Worm (Caenorhabditis elegans) whole organism, L2 larva: ENCODE measurements around the gene C50F4.4.

Source experiments
- C34F6.9 ChIP-seq: fragments of 150-350 bp; optimal IDR thresholded peaks from 2 replicates; lab custom pipeline; 2014; ENCODE audit warnings: missing biosample characterization, missing genetic modification characterization
- R02D3.7 ChIP-seq: fragments of 150-350 bp; optimal IDR thresholded peaks from 2 replicates; lab custom pipeline; 2014; ENCODE audit warnings: missing biosample characterization, missing genetic modification characterization
- ZK546.5 ChIP-seq: sonication (generic microtip); optimal IDR thresholded peaks from 2 replicates; lab custom pipeline; 2017; ENCODE audit warnings: missing biosample characterization, missing genetic modification characterization
- alr-1 ChIP-seq: fragments of 150-350 bp; optimal IDR thresholded peaks from 2 replicates; lab custom pipeline; 2014; ENCODE audit warnings: missing biosample characterization, missing genetic modification characterization
- ama-1 ChIP-seq: fragments of 150-350 bp; optimal IDR thresholded peaks from 2 replicates; lab custom pipeline; 2018; ENCODE audit warnings: inconsistent platforms
- blmp-1 ChIP-seq: sonication (generic microtip); optimal IDR thresholded peaks from 2 replicates; lab custom pipeline; 2017; ENCODE audit warnings: missing genetic modification characterization, mild to moderate bottlenecking, missing compliant biosample characterization, antibody characterized with exemption, moderate library complexity; ENCODE audit not compliant: insufficient read depth
- ceh-16 ChIP-seq: fragments of 150-350 bp; optimal IDR thresholded peaks from 2 replicates; lab custom pipeline; 2014; ENCODE audit warnings: missing biosample characterization, missing genetic modification characterization
- crh-2 ChIP-seq: sonication (generic microtip); optimal IDR thresholded peaks from 2 replicates; lab custom pipeline; 2017; ENCODE audit warnings: missing biosample characterization, missing genetic modification characterization
- elt-1 ChIP-seq: fragments of 150-350 bp; optimal IDR thresholded peaks from 2 replicates; lab custom pipeline; 2014; ENCODE audit warnings: missing biosample characterization, missing genetic modification characterization
- elt-3 ChIP-seq: sonication (generic microtip); optimal IDR thresholded peaks from 2 replicates; lab custom pipeline; 2017; ENCODE audit warnings: missing biosample characterization, missing genetic modification characterization
- fos-1 ChIP-seq: fragments of 150-350 bp; optimal IDR thresholded peaks from 2 replicates; lab custom pipeline; 2014; ENCODE audit warnings: missing biosample characterization, missing genetic modification characterization
- gmeb-1 ChIP-seq: fragments of 150-350 bp; optimal IDR thresholded peaks from 2 replicates; lab custom pipeline; 2014; ENCODE audit warnings: missing biosample characterization, missing genetic modification characterization
- lin-11 ChIP-seq: fragments of 150-350 bp; sonication (generic microtip); optimal IDR thresholded peaks from 2 replicates; lab custom pipeline; 2014; ENCODE audit warnings: missing biosample characterization, missing genetic modification characterization, inconsistent platforms, mixed read lengths
- lin-13 ChIP-seq: fragments of 150-350 bp; optimal IDR thresholded peaks from 2 replicates; lab custom pipeline; 2014; ENCODE audit warnings: missing biosample characterization, missing genetic modification reagents, missing genetic modification characterization
- lin-39 ChIP-seq: fragments of 150-350 bp; optimal IDR thresholded peaks from 2 replicates; lab custom pipeline; 2014; ENCODE audit warnings: missing biosample characterization, missing genetic modification reagents, missing genetic modification characterization
- lsy-2 ChIP-seq, 2 experiments: fragments of 150-350 bp in 1 of 2; sonication (generic microtip) in 1 of 2; optimal IDR thresholded peaks; 2 replicates each; lab custom pipeline; 2014 to 2017; ENCODE audit warnings: missing biosample characterization in 2 of 2, missing genetic modification characterization in 2 of 2
- mab-5 ChIP-seq: fragments of 150-350 bp; optimal IDR thresholded peaks from 2 replicates; lab custom pipeline; 2014; ENCODE audit warnings: missing biosample characterization, missing genetic modification characterization
- mbf-1 ChIP-seq: sonication (generic microtip); optimal IDR thresholded peaks from 2 replicates; lab custom pipeline; 2017; ENCODE audit warnings: missing biosample characterization, missing genetic modification characterization
- nhr-10 ChIP-seq: sonication (generic microtip); optimal IDR thresholded peaks from 2 replicates; lab custom pipeline; 2017; ENCODE audit warnings: missing biosample characterization, missing genetic modification characterization
- nhr-11 ChIP-seq: fragments of 150-350 bp; optimal IDR thresholded peaks from 2 replicates; lab custom pipeline; 2014; ENCODE audit warnings: missing biosample characterization, missing genetic modification characterization
- nhr-129 ChIP-seq: fragments of 150-350 bp; optimal IDR thresholded peaks from 2 replicates; lab custom pipeline; 2014; ENCODE audit warnings: missing biosample characterization, missing genetic modification characterization
- nhr-21 ChIP-seq: fragments of 150-350 bp; optimal IDR thresholded peaks from 2 replicates; lab custom pipeline; 2014; ENCODE audit warnings: missing biosample characterization, missing genetic modification characterization
- nhr-237 ChIP-seq: fragments of 150-350 bp; optimal IDR thresholded peaks from 2 replicates; lab custom pipeline; 2014; ENCODE audit warnings: missing biosample characterization, missing genetic modification characterization
- nhr-25 ChIP-seq: fragments of 150-350 bp; sonication (generic microtip); optimal IDR thresholded peaks from 3 replicates; lab custom pipeline; 2014; ENCODE audit warnings: missing biosample characterization, missing genetic modification characterization
- nhr-77 ChIP-seq: fragments of 150-350 bp; optimal IDR thresholded peaks from 2 replicates; lab custom pipeline; 2014; ENCODE audit warnings: missing biosample characterization, missing genetic modification characterization
- peb-1 ChIP-seq: fragments of 150-350 bp; optimal IDR thresholded peaks from 2 replicates; lab custom pipeline; 2014; ENCODE audit warnings: missing biosample characterization, missing genetic modification characterization
- sem-4 ChIP-seq: fragments of 150-350 bp; optimal IDR thresholded peaks from 2 replicates; lab custom pipeline; 2014; ENCODE audit warnings: missing biosample characterization, missing genetic modification reagents, missing genetic modification characterization
- sma-3 ChIP-seq: sonication (generic microtip); optimal IDR thresholded peaks from 2 replicates; lab custom pipeline; 2016; ENCODE audit warnings: missing genetic modification reagents, missing genetic modification characterization, missing compliant biosample characterization
- sma-9 ChIP-seq, 2 experiments: fragments of 150-350 bp in 1 of 2; sonication (generic microtip) in 1 of 2; optimal IDR thresholded peaks; 2 replicates each; lab custom pipeline; 2014 to 2016; ENCODE audit warnings: missing genetic modification characterization in 2 of 2, mild to moderate bottlenecking in 1 of 2, missing biosample characterization in 1 of 2, missing compliant biosample characterization in 1 of 2, missing genetic modification reagents in 1 of 2, moderate library complexity in 1 of 2
- snpc-4 ChIP-seq: fragments of 150-350 bp; optimal IDR thresholded peaks from 2 replicates; lab custom pipeline; 2014; ENCODE audit warnings: missing biosample characterization, missing genetic modification characterization
- unc-39 ChIP-seq: fragments of 150-350 bp; optimal IDR thresholded peaks from 2 replicates; lab custom pipeline; 2014; ENCODE audit warnings: missing biosample characterization, missing genetic modification characterization
- unc-55 ChIP-seq: fragments of 150-350 bp; sonication (generic microtip); optimal IDR thresholded peaks from 3 replicates; lab custom pipeline; 2014; ENCODE audit warnings: missing biosample characterization, missing genetic modification reagents, missing genetic modification characterization
- zag-1 ChIP-seq: fragments of 150-350 bp; optimal IDR thresholded peaks from 2 replicates; lab custom pipeline; 2014; ENCODE audit warnings: missing biosample characterization, missing genetic modification characterization
- ztf-11 ChIP-seq: sonication (generic microtip); optimal IDR thresholded peaks from 2 replicates; lab custom pipeline; 2017; ENCODE audit warnings: missing biosample characterization, missing genetic modification characterization
- ztf-4 ChIP-seq: fragments of 150-350 bp; optimal IDR thresholded peaks from 2 replicates; lab custom pipeline; 2014; ENCODE audit warnings: missing biosample characterization, missing genetic modification characterization

The C50F4.4 gene

ce11 chrV:9518832-9519231 is 17.7 kb upstream of the C50F4.4 start, which contains the start of gene C50F4.8:
Gene C50F4.8 (minus strand): TSS chrV:9518859.
- no peak for TF ChIP-seq nhr-11 (tag; lab: Kevin White, UChicago)
- TF ChIP-seq mab-5, result no peak
- TF ChIP-seq elt-1 (tag; lab: Kevin White, UChicago), result no peak
- no peak for TF ChIP-seq R02D3.7 (tag; lab: Kevin White, UChicago)
- no peak for TF ChIP-seq alr-1 (tag; lab: Kevin White, UChicago)
- no peak for TF ChIP-seq ztf-11 (tag; lab: Kevin White, UChicago)
- no peak for TF ChIP-seq C34F6.9 (tag; lab: Kevin White, UChicago)
- no peak for TF ChIP-seq nhr-129 (tag; lab: Kevin White, UChicago)
- TF ChIP-seq unc-55, result no peak

- TF ChIP-seq mab-5, result no peak
- no peak for TF ChIP-seq lin-39
- no peak for TF ChIP-seq gmeb-1 (tag; lab: Kevin White, UChicago)
- no peak for TF ChIP-seq nhr-77
- TF ChIP-seq ZK546.5 (tag; lab: Kevin White, UChicago), result no peak
- TF ChIP-seq elt-1 (tag; lab: Kevin White, UChicago), result no peak
- no peak for TF ChIP-seq peb-1 (tag; lab: Kevin White, UChicago)
- no peak for TF ChIP-seq sma-3 (GFP tag; lab: Kevin White, UChicago)
- no peak for TF ChIP-seq nhr-21 (tag; lab: Kevin White, UChicago)
- no peak for TF ChIP-seq nhr-11 (tag; lab: Kevin White, UChicago)
- no peak for TF ChIP-seq ztf-11 (tag; lab: Kevin White, UChicago)
- no peak for TF ChIP-seq R02D3.7 (tag; lab: Kevin White, UChicago)
- no peak for TF ChIP-seq unc-55
- no peak for TF ChIP-seq zag-1 (tag; lab: Kevin White, UChicago)
- no peak for TF ChIP-seq blmp-1 (tag; lab: Kevin White, UChicago)
- no peak for TF ChIP-seq alr-1 (tag; lab: Kevin White, UChicago)
- TF ChIP-seq sem-4 (tag; lab: Kevin White, UChicago), result no peak
- no peak for TF ChIP-seq nhr-10 (tag; lab: Kevin White, UChicago)
- no peak for TF ChIP-seq lsy-2 (tag; optimal IDR thresholded peaks at IDR 0.05; lab: Kevin White, UChicago)
- no peak for TF ChIP-seq elt-3 (tag; lab: Kevin White, UChicago)
These were observed 14.9 kb upstream of the C50F4.4 start for ce11 chrV:9521697-9522096.

ce11 chrV:9524099-9524498 is 12.5 kb upstream of the C50F4.4 start, which contains the start of gene C50F4.9:
Gene C50F4.9 (minus strand): TSS chrV:9524199.
- no peak for TF ChIP-seq sma-3 (GFP tag; lab: Kevin White, UChicago)
- no peak for TF ChIP-seq nhr-11 (tag; lab: Kevin White, UChicago)
- no peak for TF ChIP-seq snpc-4 (tag; lab: Kevin White, UChicago)
- no peak for TF ChIP-seq ceh-16 (tag; lab: Kevin White, UChicago)
- no peak for TF ChIP-seq lin-13 (GFP tag; lab: Kevin White, UChicago)
- TF ChIP-seq ama-1 (lab: Kevin White, UChicago), result no peak
- TF ChIP-seq unc-39 (tag; lab: Kevin White, UChicago), result no peak
- TF ChIP-seq gmeb-1 (tag; lab: Kevin White, UChicago), result no peak

- TF ChIP-seq unc-55 (no peak), sem-4 (tag; lab: Kevin White, UChicago) (no peak), nhr-237 (no peak), crh-2 (tag; lab: Kevin White, UChicago) (peak; percentile 17), lsy-2 (tag; optimal IDR thresholded peaks at IDR 0.05; lab: Kevin White, UChicago) (no peak), fos-1 (tag; lab: Kevin White, UChicago) (peak; percentile 88), ztf-4 (tag; lab: Kevin White, UChicago) (no peak), sma-9 (GFP tag; optimal IDR thresholded peaks at IDR 0.05; lab: Kevin White, UChicago) (peak; percentile 45), sma-9 (tag; optimal IDR thresholded peaks at IDR 0.05; lab: Kevin White, UChicago) (no peak), nhr-25 (tag; lab: Kevin White, UChicago) (no peak), elt-3 (tag; lab: Kevin White, UChicago) (no peak), ZK546.5 (tag; lab: Kevin White, UChicago) (no peak), mab-5 (no peak), gmeb-1 (tag; lab: Kevin White, UChicago) (peak; percentile 3), lin-11 (no peak), mbf-1 (tag; lab: Kevin White, UChicago) (no peak), nhr-11 (tag; lab: Kevin White, UChicago) (no peak)
These were observed 10.1 kb upstream of the C50F4.4 start, which contains the start of gene C50F4.1 for ce11 chrV:9526470-9526869. Gene C50F4.1 (plus strand): TSS chrV:9526793.
